Fruit fly (Drosophila melanogaster): ENCODE measurements around the gene Hayan.

DNA sequence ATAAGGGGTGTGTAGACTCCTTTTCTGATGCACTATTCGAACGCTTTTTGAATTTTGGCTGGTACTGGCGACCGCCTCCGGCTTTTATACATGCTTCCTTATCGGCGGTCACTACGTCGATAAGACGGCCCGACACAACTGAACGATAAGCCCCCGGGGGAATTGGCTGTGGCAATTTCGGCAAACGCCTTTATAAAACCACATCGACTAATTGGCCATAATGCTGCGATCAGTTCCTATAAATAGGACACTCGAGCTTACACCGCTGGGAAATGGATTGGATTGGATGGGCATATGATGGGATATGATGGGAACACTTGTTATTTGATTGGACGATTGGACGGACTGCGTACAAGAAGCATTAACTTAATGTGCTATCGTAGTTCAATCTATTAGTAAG is 8.4 kb upstream of the Hayan start, which contains the start of gene CG15044:
- TF ChIP-seq psq (optimal IDR thresholded peaks at IDR 0.05) (no peak), insv (optimal IDR thresholded peaks at IDR 0.05) (no peak)
